Worm (Caenorhabditis elegans): ENCODE data around the gene pat-9.

DNA sequence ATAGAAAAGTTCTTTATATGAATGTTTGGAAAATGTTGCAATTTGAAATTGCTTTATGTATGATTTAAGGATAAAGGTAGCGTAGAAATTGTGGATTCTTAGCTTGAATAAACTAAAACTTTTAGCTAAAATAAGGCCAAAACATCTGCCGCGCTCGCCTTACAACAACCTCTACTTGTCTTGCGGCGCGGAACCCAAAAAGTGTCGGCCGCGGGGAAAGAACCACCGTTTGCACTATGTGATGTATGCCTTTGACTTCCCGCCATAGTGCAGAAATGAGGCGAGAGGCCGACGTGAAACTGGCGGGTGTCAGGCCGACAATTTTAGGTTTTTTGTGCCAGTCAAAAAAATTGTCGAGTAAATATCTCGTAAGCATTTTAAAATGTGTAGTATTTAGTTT lies 35.2 kb downstream of the pat-9 start:
- TF ChIP-seq dao-5 (tag; optimal IDR thresholded peaks at IDR 0.05) (no peak), him-1 (tag; optimal IDR thresholded peaks at IDR 0.05) (no peak)

Data from whole organism, L4/young adult.